Worm (Caenorhabditis elegans) whole organism, L1 larva: ENCODE results near the gene srh-15.

Source experiments
- C04F5.9 ChIP-seq: sonication (generic microtip); optimal IDR thresholded peaks from 2 replicates; lab custom pipeline; 2016; ENCODE audit warnings: missing genetic modification characterization, missing compliant biosample characterization
- C34B4.2 ChIP-seq: sonication (generic microtip); optimal IDR thresholded peaks from 2 replicates; lab custom pipeline; 2017; ENCODE audit warnings: mild to moderate bottlenecking, missing genetic modification characterization, missing compliant biosample characterization
- aly-2 ChIP-seq: fragments of 150-350 bp; optimal IDR thresholded peaks from 2 replicates; lab custom pipeline; 2014; ENCODE audit warnings: missing biosample characterization, missing genetic modification characterization
- blmp-1 ChIP-seq: fragments of 150-350 bp; optimal IDR thresholded peaks from 2 replicates; lab custom pipeline; 2014; ENCODE audit warnings: missing biosample characterization, missing genetic modification characterization
- dpl-1 ChIP-seq, 3 experiments: fragments of 150-350 bp in 2 of 3; sonication (generic microtip) in 1 of 3; optimal IDR thresholded peaks; 2 replicates each; lab custom pipeline; 2014 to 2017; ENCODE audit warnings: missing biosample characterization in 3 of 3, missing genetic modification characterization in 3 of 3, missing genetic modification reagents in 3 of 3
- dsc-1 ChIP-seq: sonication (generic microtip); optimal IDR thresholded peaks from 2 replicates; lab custom pipeline; 2016; ENCODE audit warnings: mild to moderate bottlenecking, missing genetic modification characterization, missing compliant biosample characterization
- efl-3 ChIP-seq: fragments of 200-800 bp; sonication (Bioruptor generic); optimal IDR thresholded peaks from 2 replicates; lab custom pipeline; 2018; ENCODE audit warnings: mild to moderate bottlenecking, missing genetic modification characterization, missing compliant biosample characterization
- elt-2 ChIP-seq: sonication (generic microtip); optimal IDR thresholded peaks from 2 replicates; lab custom pipeline; 2016; ENCODE audit warnings: missing genetic modification characterization, mild to moderate bottlenecking, inconsistent platforms, missing compliant biosample characterization, missing genetic modification reagents
- ets-5 ChIP-seq: fragments of 200-800 bp; sonication (Bioruptor generic); IDR thresholded peaks from 2 replicates; pipeline ENCODE4 v1.3.6; 2022; ENCODE audit warnings: missing genetic modification characterization, missing compliant biosample characterization
- fos-1 ChIP-seq: fragments of 150-350 bp; optimal IDR thresholded peaks from 2 replicates; lab custom pipeline; 2014; ENCODE audit warnings: missing biosample characterization, missing genetic modification characterization
- grh-1 ChIP-seq: fragments of 200-800 bp; sonication (Bioruptor generic); IDR thresholded peaks from 2 replicates; pipeline ENCODE4 v1.3.6; 2022; ENCODE audit warnings: missing genetic modification reagents, missing genetic modification characterization, missing compliant biosample characterization
- hpl-2 ChIP-seq: fragments of 150-350 bp; optimal IDR thresholded peaks from 2 replicates; lab custom pipeline; 2014; ENCODE audit warnings: missing biosample characterization, missing genetic modification reagents, missing genetic modification characterization
- irx-1 ChIP-seq: sonication (generic microtip); optimal IDR thresholded peaks from 2 replicates; lab custom pipeline; 2016; ENCODE audit warnings: missing genetic modification characterization, missing compliant biosample characterization
- jun-1 ChIP-seq: fragments of 150-350 bp; optimal IDR thresholded peaks from 2 replicates; lab custom pipeline; 2014; ENCODE audit warnings: missing biosample characterization, missing genetic modification reagents, missing genetic modification characterization
- lin-14 ChIP-seq: fragments of 200-800 bp; sonication (Bioruptor generic); optimal IDR thresholded peaks from 2 replicates; lab custom pipeline; 2018; ENCODE audit warnings: mild to moderate bottlenecking, missing genetic modification characterization, moderate library complexity, missing compliant biosample characterization
- lin-15B ChIP-seq: fragments of 150-350 bp; sonication (generic microtip); optimal IDR thresholded peaks from 3 replicates; lab custom pipeline; 2014; ENCODE audit warnings: missing biosample characterization, missing genetic modification characterization
- lsy-2 ChIP-seq, 2 experiments: fragments of 150-350 bp; optimal IDR thresholded peaks; 2 replicates each; lab custom pipeline; 2014; ENCODE audit warnings: missing biosample characterization in 2 of 2, missing genetic modification characterization in 2 of 2
- mab-9 ChIP-seq: fragments of 200-800 bp; sonication (Bioruptor generic); IDR thresholded peaks from 2 replicates; pipeline ENCODE4 v1.3.6; 2022; ENCODE audit warnings: missing genetic modification reagents, missing genetic modification characterization, missing compliant biosample characterization
- mdl-1 ChIP-seq, 2 experiments: fragments of 150-350 bp; optimal IDR thresholded peaks; 2 replicates each; lab custom pipeline; 2014 to 2017; ENCODE audit warnings: missing biosample characterization in 2 of 2, missing genetic modification characterization in 2 of 2, inconsistent platforms in 1 of 2
- nhr-11 ChIP-seq: fragments of 150-350 bp; optimal IDR thresholded peaks from 2 replicates; lab custom pipeline; 2014; ENCODE audit warnings: missing biosample characterization, missing genetic modification characterization
- nhr-19 ChIP-seq: fragments of 200-800 bp; sonication (Bioruptor generic); conservative IDR thresholded peaks from 2 replicates; pipeline ENCODE4 v1.3.6; 2022; ENCODE audit warnings: missing genetic modification characterization, missing compliant biosample characterization
- nhr-20 ChIP-seq: sonication (generic microtip); optimal IDR thresholded peaks from 2 replicates; lab custom pipeline; 2016; ENCODE audit warnings: mild to moderate bottlenecking, missing genetic modification characterization, missing compliant biosample characterization
- nhr-237 ChIP-seq: fragments of 150-350 bp; optimal IDR thresholded peaks from 2 replicates; lab custom pipeline; 2014; ENCODE audit warnings: missing biosample characterization, missing genetic modification characterization
- nhr-28 ChIP-seq: fragments of 150-350 bp; optimal IDR thresholded peaks from 2 replicates; lab custom pipeline; 2014; ENCODE audit warnings: missing biosample characterization, missing genetic modification characterization
- nhr-47 ChIP-seq: sonication (generic microtip); optimal IDR thresholded peaks from 2 replicates; lab custom pipeline; 2016; ENCODE audit warnings: mild to moderate bottlenecking, missing genetic modification characterization, moderate library complexity, missing compliant biosample characterization
- nhr-76 ChIP-seq: sonication (generic microtip); optimal IDR thresholded peaks from 2 replicates; lab custom pipeline; 2017; ENCODE audit warnings: missing biosample characterization, missing genetic modification characterization
- nhr-85 ChIP-seq: sonication (generic microtip); peaks from one replicate; lab custom pipeline; 2016; ENCODE audit warnings: missing genetic modification characterization, inconsistent platforms, missing compliant biosample characterization
- nhr-90 ChIP-seq: sonication (generic microtip); optimal IDR thresholded peaks from 2 replicates; lab custom pipeline; 2016; ENCODE audit warnings: mild to moderate bottlenecking, missing genetic modification characterization, missing compliant biosample characterization; ENCODE audit not compliant: poor library complexity
- pag-3 ChIP-seq: sonication (generic microtip); optimal IDR thresholded peaks from 2 replicates; lab custom pipeline; 2017; ENCODE audit warnings: missing genetic modification characterization, mild to moderate bottlenecking, missing compliant biosample characterization, antibody characterized with exemption, borderline replicate concordance; ENCODE audit not compliant: insufficient read depth
- pax-3 ChIP-seq: fragments of 200-800 bp; sonication (Bioruptor generic); optimal IDR thresholded peaks from 2 replicates; lab custom pipeline; 2018; ENCODE audit warnings: mild to moderate bottlenecking, missing genetic modification characterization, moderate library complexity, missing compliant biosample characterization
- rnt-1 ChIP-seq: sonication (generic microtip); optimal IDR thresholded peaks from 2 replicates; lab custom pipeline; 2016; ENCODE audit warnings: mild to moderate bottlenecking, missing genetic modification characterization, moderate library complexity, missing compliant biosample characterization
- skn-1 ChIP-seq: fragments of 150-350 bp; optimal IDR thresholded peaks from 2 replicates; lab custom pipeline; 2014; ENCODE audit warnings: missing biosample characterization, missing genetic modification characterization
- snu-23 ChIP-seq: sonication (generic microtip); optimal IDR thresholded peaks from 2 replicates; lab custom pipeline; 2016; ENCODE audit warnings: missing genetic modification characterization, missing compliant biosample characterization
- sox-4 ChIP-seq: sonication (generic microtip); optimal IDR thresholded peaks from 2 replicates; lab custom pipeline; 2016; ENCODE audit warnings: missing genetic modification characterization, missing compliant biosample characterization
- swsn-7 ChIP-seq: sonication (generic microtip); optimal IDR thresholded peaks from 2 replicates; lab custom pipeline; 2016; ENCODE audit warnings: missing genetic modification characterization, missing compliant biosample characterization
- tbx-2 ChIP-seq: sonication (generic microtip); optimal IDR thresholded peaks from 2 replicates; lab custom pipeline; 2016; ENCODE audit warnings: missing genetic modification characterization, missing compliant biosample characterization
- unc-30 ChIP-seq: sonication (generic microtip); optimal IDR thresholded peaks from 2 replicates; lab custom pipeline; 2017; ENCODE audit warnings: missing biosample characterization, missing genetic modification characterization
- unc-62 ChIP-seq: fragments of 150-350 bp; optimal IDR thresholded peaks from 2 replicates; lab custom pipeline; 2014; ENCODE audit warnings: missing biosample characterization, missing genetic modification reagents, missing genetic modification characterization
- vab-15 ChIP-seq: sonication (generic microtip); optimal IDR thresholded peaks from 2 replicates; lab custom pipeline; 2017; ENCODE audit warnings: missing genotype, mild to moderate bottlenecking, missing genetic modification characterization, missing compliant biosample characterization
- zip-4 ChIP-seq: fragments of 200-800 bp; sonication (Bioruptor generic); optimal IDR thresholded peaks from 2 replicates; lab custom pipeline; 2018; ENCODE audit warnings: mild to moderate bottlenecking, missing genetic modification characterization, moderate library complexity, missing compliant biosample characterization
- ztf-4 ChIP-seq: fragments of 150-350 bp; optimal IDR thresholded peaks from 2 replicates; lab custom pipeline; 2014; ENCODE audit warnings: missing biosample characterization, missing genetic modification characterization

srh-15 gene

DNA sequence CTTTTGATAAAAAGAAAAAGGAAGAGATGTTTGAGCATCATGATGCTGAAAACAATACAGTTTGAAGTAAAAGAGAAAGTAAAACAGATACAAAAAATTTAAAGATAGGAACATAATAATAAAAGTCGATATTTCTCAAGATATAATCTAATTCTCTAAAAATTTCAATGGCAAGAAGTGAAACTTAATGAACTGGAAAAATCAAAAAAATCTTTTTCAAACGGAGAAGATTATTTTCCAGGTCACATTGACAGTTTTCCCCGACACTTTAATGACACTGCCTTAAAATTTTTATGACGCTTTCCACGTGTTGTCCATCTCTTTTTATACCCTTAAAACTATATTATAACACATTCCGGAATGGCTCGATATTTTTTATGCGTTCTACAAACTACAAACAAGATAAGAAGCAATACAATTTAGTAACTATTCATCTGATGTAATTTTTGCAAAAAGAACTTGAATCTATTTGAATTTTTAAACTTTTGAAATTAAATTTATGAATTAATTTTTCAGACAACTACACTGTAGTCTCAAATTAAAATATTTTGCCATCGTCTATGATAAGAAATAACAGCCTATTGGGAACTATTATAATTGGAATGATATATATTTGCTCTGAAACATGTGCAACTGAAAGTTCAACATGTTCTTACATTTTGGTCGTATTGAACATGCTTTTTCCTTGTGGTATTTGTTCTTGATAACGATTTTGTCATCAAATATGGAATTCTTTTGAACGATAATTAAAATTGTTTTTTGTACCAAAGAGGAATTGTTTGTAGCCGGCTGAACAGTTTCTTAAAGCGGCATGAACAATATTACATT, 4.4 kb downstream of the srh-15 start, which contains the start of gene C50B6.7:
TSS of gene C50B6.7 (minus strand) at position 51 of the 828 bp plus-strand sequence.
- TF ChIP-seq sox-4 (tag; lab: Kevin White, UChicago) (no peak), elt-2 (tag; lab: Kevin White, UChicago) (peak; percentile 17), hpl-2 (GFP tag; lab: Kevin White, UChicago) (no peak)
- TF ChIP-seq, all 84 proteins: peak for 1

DNA sequence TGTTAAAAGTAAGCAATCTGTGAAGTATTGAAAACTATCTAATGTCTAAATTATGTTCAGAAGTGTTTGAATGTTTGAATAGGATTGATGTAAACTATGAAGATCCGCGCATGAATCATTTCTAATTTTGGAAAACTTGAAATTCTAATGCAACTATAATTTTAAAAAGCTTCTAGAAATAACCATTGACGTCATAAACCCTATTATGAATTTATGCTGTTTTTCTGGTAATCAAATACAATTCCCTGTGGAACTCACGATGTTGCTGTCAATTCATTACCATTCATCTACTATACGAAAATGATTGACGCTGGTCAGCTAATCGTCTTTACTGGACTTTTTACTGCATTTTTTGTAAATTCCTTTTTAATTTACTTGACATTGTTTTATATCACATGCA, 6.7 kb downstream of the srh-15 start, which contains the start of gene str-37:
TSS of gene str-37 (plus strand) at position 301 of the 400 bp plus-strand sequence.
- TF ChIP-seq dpl-1 (GFP tag; optimal IDR thresholded peaks at IDR 0.05; lab: Kevin White, UChicago) (no peak), efl-3 (GFP tag; lab: Kevin White, UChicago) (no peak), nhr-11 (no peak), lin-15B (tag; lab: Kevin White, UChicago) (no peak), nhr-237 (no peak), nhr-76 (tag; lab: Kevin White, UChicago) (no peak), dsc-1 (tag; lab: Kevin White, UChicago) (no peak), pag-3 (no peak), C04F5.9 (tag; lab: Kevin White, UChicago) (no peak), aly-2 (tag; lab: Kevin White, UChicago) (no peak)
- TF ChIP-seq, all 84 proteins: peak for 0

DNA sequence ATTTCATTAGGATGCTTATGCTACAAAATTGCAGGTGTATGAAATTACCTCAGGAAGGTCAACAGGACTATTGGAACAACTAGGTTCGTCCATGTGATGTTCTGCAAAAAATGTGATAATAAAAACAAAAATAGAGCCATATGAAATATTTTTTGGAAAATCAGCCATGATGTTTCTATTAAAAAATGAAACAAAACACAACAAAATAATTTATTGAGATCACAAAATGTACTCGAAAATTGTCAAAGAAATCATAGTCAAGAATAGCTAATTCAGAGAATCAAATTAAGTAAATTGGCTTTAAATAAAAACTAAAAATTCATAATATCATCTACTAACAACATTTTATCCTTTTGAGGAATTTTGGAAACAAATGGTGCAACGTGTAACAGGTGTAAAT, 10.1 kb downstream of the srh-15 start, which contains the start of gene nhr-129:
TSS of gene nhr-129 (minus strand) at position 101 of the 400 bp plus-strand sequence.
- TF ChIP-seq zip-4 (GFP tag; lab: Kevin White, UChicago) (no peak), swsn-7 (tag; lab: Kevin White, UChicago) (no peak), mdl-1 (tag; optimal IDR thresholded peaks at IDR 0.05; lab: Kevin White, UChicago) (no peak), fos-1 (tag; lab: Kevin White, UChicago) (no peak), snu-23 (no peak), ztf-4 (tag; lab: Kevin White, UChicago) (no peak), ets-5 (GFP tag; lab: Robert Waterston, UW) (no peak), unc-62 (no peak), jun-1 (no peak), lsy-2 (tag; optimal IDR thresholded peaks at IDR 0.05; lab: Kevin White, UChicago) (no peak), nhr-76 (tag; lab: Kevin White, UChicago) (no peak), nhr-28 (tag; lab: Kevin White, UChicago) (no peak), nhr-19 (GFP tag; lab: Robert Waterston, UW) (no peak), unc-30 (tag; lab: Kevin White, UChicago) (no peak), skn-1 (no peak), elt-2 (tag; lab: Kevin White, UChicago) (no peak), grh-1 (no peak)

DNA sequence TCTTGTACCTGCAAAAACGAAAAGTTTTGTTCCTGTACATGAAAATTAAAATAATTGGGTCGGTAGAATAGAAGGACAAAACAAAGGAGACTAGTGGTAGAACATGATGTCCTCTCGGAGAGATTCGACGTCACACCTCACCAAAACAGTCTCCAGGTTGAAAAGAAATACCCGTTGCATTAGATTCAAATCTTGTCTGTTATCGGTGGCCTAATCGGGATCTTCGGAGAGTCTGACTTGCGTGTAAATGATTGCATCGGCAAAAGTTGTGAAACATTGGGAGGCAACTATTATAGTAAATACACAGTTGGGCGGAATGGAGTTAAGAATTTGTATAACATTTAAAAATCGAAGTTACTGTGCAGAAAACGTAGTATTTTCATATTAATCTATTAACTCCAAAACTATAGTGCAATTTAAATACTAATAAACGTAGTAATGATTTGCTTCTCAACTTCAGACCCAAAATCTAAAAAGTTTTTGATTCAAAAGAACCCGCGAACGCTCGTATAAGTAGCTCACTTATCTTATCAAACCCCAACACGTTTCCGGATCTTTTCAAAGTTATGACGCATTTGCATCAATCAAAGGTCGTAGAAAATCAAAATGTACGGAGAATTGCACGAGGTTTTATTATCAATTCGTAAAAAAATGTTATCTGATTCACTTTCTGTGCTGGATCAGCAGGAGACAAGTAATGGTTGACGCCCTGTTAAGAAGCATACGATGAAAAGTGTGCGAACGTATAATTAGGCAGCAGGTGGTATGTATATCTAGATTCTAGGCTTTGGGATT, 12.8 kb downstream of the srh-15 start, which contains the start of gene nhr-168:
TSS of gene nhr-168 (minus strand) at position 486 of the 795 bp plus-strand sequence.
- peak; percentile 41 for TF ChIP-seq grh-1
- no peak for TF ChIP-seq nhr-47
- peak; percentile 72 for TF ChIP-seq elt-2 (tag; lab: Kevin White, UChicago)
- peak; percentile 39 for TF ChIP-seq pax-3 (tag; lab: Kevin White, UChicago)
- TF ChIP-seq C34B4.2 (tag; lab: Kevin White, UChicago), result no peak
- peak; percentile 88 for TF ChIP-seq nhr-85
- TF ChIP-seq lin-14 (GFP tag; lab: Kevin White, UChicago), result peak; percentile 68
- TF ChIP-seq blmp-1 (tag; lab: Kevin White, UChicago), result peak; percentile 38
- TF ChIP-seq tbx-2 (tag; lab: Kevin White, UChicago), result no peak
- TF ChIP-seq mab-9, result no peak
- TF ChIP-seq vab-15 (tag; lab: Kevin White, UChicago), result no peak
- peak; percentile 5 for TF ChIP-seq nhr-20 (tag; lab: Kevin White, UChicago)
- TF ChIP-seq C04F5.9 (tag; lab: Kevin White, UChicago), result no peak
- TF ChIP-seq irx-1 (tag; lab: Kevin White, UChicago), result no peak
- no peak for TF ChIP-seq nhr-90 (tag; lab: Kevin White, UChicago)
- TF ChIP-seq rnt-1 (tag; lab: Kevin White, UChicago), result peak; percentile 12
- no peak for TF ChIP-seq unc-30 (tag; lab: Kevin White, UChicago)
- TF ChIP-seq nhr-76 (tag; lab: Kevin White, UChicago), result no peak
